Fruit fly (Drosophila melanogaster) S2 (cell line): Measurements from ENCODE around the gene retm.

Experiments
- CG8478 ChIP-seq: fragments of >200 bp; optimal IDR thresholded peaks from 2 replicates; lab custom pipeline; 2018
- CTCF ChIP-seq, 2 experiments: fragments of >200 bp; optimal IDR thresholded peaks; 2 replicates each; lab custom pipeline; 2018

DNA sequence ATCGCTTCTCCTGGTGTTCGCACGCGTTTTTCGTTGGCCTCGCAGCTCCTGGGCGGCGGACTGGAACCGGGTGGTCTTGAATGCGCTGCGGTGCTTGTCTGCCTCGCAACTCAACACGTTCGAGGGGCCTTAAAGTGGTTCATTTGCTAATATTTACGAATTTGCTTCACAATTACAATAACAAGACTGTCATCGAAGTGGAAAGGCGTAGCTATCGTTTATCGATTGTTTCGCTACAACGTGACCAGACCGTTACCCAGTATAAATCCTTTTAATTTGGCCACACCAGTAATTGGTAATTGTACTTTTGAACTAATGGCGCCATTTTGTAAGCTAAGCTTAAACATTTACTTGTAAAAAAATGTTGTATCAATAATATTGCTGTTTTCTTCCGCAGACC lies 21.0 kb upstream of the retm start, which contains the start of gene CG9536:
- TF ChIP-seq CG8478, result no peak
- no peak for TF ChIP-seq CTCF (optimal IDR thresholded peaks at IDR 0.05; lab: Kevin White, UChicago)
